Worm (Caenorhabditis elegans): ENCODE measurements around the gene vhl-1.
A peak's percentile ranks its signal among the peaks of the same experiment; 100 is the strongest.

Gene vhl-1

DNA sequence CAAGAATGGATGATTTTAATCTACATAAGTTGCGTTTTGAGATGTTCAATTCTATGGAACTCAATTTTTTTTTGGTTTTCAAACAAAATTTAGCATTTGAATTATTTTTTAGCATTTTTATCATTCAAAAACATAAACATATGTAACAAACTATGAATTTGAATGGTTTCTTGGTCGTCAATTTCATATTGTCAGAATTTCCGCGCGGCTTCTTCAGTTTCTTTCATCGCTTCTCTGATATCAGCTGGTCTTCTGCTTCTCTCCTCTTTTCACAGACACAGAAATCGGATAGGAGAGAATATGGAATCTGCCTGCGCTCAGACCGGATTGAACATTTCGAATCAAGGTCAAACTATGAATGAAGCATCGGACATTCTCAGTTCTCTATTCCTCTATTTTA, 40.4 kb upstream of the vhl-1 start, which contains the start of gene C03A3.9:
Gene C03A3.9 (plus strand): TSS at position 301 of the 400 bp plus-strand sequence.
- TF ChIP-seq blmp-1 (tag; optimal IDR thresholded peaks at IDR 0.05) (peak; percentile 14), unc-86 (tag; optimal IDR thresholded peaks at IDR 0.05) (no peak)

- TF ChIP-seq unc-130 (tag; optimal IDR thresholded peaks at IDR 0.05) (no peak), mef-2 (tag; optimal IDR thresholded peaks at IDR 0.05) (no peak), pqm-1 (tag; optimal IDR thresholded peaks at IDR 0.05) (no peak), egl-27 (tag; optimal IDR thresholded peaks at IDR 0.05) (no peak)
Observed at ce11 chrX:11268970-11269369, 38.2 kb upstream of the vhl-1 start, which contains the start of gene C03A3.3. C03A3.3 (minus strand) TSS chrX:11269070.

DNA sequence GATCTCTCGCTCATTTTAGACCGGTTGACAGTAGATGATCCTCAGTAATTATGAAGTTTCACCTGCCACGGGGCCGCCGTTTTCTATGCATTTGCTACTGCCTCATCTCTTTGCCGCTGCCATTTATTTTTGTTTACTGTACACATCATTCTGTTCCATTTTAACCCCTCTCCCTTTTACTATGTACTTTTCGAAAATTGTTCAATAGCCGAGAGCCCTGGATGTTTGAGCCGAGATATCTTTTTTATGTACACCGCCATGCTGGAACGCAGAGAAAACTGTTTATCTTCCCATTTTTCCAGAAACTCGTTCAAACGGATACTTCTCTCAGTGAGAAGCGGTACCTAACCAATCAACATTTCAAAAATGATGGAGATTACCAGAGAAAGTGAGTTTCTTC, 36.3 kb upstream of the vhl-1 start, which contains the start of gene ifa-1:
Gene ifa-1 (plus strand): TSS at position 301 of the 400 bp plus-strand sequence.
- TF ChIP-seq egl-27 (tag; optimal IDR thresholded peaks at IDR 0.05), result no peak

- TF ChIP-seq ceh-8 (GFP tag; optimal IDR thresholded peaks at IDR 0.05) (peak; percentile 47), ztf-4 (tag; optimal IDR thresholded peaks at IDR 0.05) (no peak), lin-14 (GFP tag; optimal IDR thresholded peaks at IDR 0.05) (no peak), snpc-4 (tag; optimal IDR thresholded peaks at IDR 0.05) (no peak)
Observed at ce11 chrX:11279276-11279675, 27.9 kb upstream of the vhl-1 start, which contains the start of gene F38B2.2. F38B2.2 (minus strand) TSS chrX:11279376.

DNA sequence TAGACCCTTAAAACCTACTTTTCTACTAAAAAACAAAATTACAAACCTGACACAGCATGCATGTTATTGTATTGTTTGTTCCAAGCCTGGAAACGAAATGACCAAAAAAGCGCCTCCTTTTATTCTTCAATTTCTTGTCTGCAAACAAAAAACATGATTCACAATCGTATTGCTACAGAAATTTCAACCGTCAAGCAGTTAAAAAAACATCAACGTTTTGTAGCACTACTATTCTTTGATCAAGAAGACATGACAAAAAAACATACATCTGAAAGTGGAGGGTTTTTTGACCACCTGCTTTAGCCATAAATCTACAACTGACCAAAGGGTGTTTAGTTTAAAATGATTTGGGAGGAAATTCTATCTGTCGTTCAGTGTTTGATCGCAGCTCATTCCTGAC, 26.0 kb upstream of the vhl-1 start, which contains the start of gene F38B2.6:
Gene F38B2.6 (minus strand): TSS at position 101 of the 400 bp plus-strand sequence.
- TF ChIP-seq skn-1 (tag; optimal IDR thresholded peaks at IDR 0.05) (no peak), lin-13 (GFP tag; optimal IDR thresholded peaks at IDR 0.05) (no peak), fkh-4 (tag; optimal IDR thresholded peaks at IDR 0.05; ENCODE audit: borderline replicate concordance) (no peak), nhr-20 (tag; optimal IDR thresholded peaks at IDR 0.05) (no peak), tbx-2 (tag; optimal IDR thresholded peaks at IDR 0.05) (no peak), aly-2 (tag; optimal IDR thresholded peaks at IDR 0.05) (no peak), ces-1 (GFP tag; optimal IDR thresholded peaks at IDR 0.05) (no peak), efl-3 (GFP tag; optimal IDR thresholded peaks at IDR 0.05) (no peak), lin-39 (tag; optimal IDR thresholded peaks at IDR 0.05) (no peak), sox-4 (tag; optimal IDR thresholded peaks at IDR 0.05) (no peak), C16A3.4 (tag; optimal IDR thresholded peaks at IDR 0.05) (no peak), snpc-4 (tag; optimal IDR thresholded peaks at IDR 0.05) (no peak), xbp-1 (tag; optimal IDR thresholded peaks at IDR 0.05) (no peak), nhr-28 (tag; optimal IDR thresholded peaks at IDR 0.05) (no peak), pqm-1 (tag; optimal IDR thresholded peaks at IDR 0.05) (no peak)

DNA sequence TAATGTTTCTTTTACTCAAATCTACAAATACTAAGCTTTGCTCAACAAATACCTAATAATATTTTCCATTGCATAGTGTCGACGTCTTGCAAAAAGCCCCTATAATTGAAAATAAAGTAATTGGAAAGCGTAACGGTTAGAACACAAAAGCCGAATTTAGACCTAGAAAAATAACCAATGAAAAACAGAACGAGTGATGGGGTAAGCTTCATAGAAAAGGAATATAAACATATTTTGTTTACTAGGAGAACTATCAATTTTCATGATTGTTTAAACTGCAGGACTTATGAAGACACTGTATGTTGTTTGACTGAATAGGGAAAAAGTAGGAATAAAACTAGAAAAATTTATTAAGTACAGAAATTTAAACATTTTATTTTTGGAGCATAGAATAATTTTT, 20.9 kb upstream of the vhl-1 start, which contains the start of gene F38B2.3:
Gene F38B2.3 (minus strand): TSS at position 101 of the 400 bp plus-strand sequence.
- TF ChIP-seq nhr-71 (tag; optimal IDR thresholded peaks at IDR 0.05) (no peak), lin-13 (GFP tag; optimal IDR thresholded peaks at IDR 0.05) (no peak), fkh-10 (GFP tag; optimal IDR thresholded peaks at IDR 0.05) (no peak), ceh-63 (GFP tag; optimal IDR thresholded peaks at IDR 0.05) (no peak), fkh-8 (tag; optimal IDR thresholded peaks at IDR 0.05) (no peak), hlh-4 (tag; optimal IDR thresholded peaks at IDR 0.05) (no peak), unc-86 (tag; optimal IDR thresholded peaks at IDR 0.05) (no peak), swsn-7 (tag; optimal IDR thresholded peaks at IDR 0.05) (no peak), tlp-1 (tag; optimal IDR thresholded peaks at IDR 0.05) (no peak), lir-3 (tag; optimal IDR thresholded peaks at IDR 0.05; ENCODE audit: poor library complexity) (no peak), nhr-19 (GFP tag; conservative IDR thresholded peaks at IDR 0.05) (no peak), irx-1 (tag; optimal IDR thresholded peaks at IDR 0.05) (no peak), C04F5.9 (tag; optimal IDR thresholded peaks at IDR 0.05) (no peak), ceh-88 (GFP tag; IDR thresholded peaks at IDR 0.05) (no peak), rnt-1 (tag; optimal IDR thresholded peaks at IDR 0.05) (no peak), nhr-85 (tag) (no peak), dpl-1 (GFP tag; optimal IDR thresholded peaks at IDR 0.05) (no peak), lin-15B (tag; optimal IDR thresholded peaks at IDR 0.05) (no peak), skn-1 (tag; optimal IDR thresholded peaks at IDR 0.05) (no peak)
